Fruit fly (Drosophila melanogaster) whole organism, embryonic: ENCODE results near the gene CG14442.

Source experiments
- Asciz ChIP-seq: fragments of 200-800 bp; sonication (Bioruptor generic); optimal IDR thresholded peaks from 2 replicates; lab custom pipeline; 2017; ENCODE audit warnings: missing biosample characterization, mild to moderate bottlenecking, missing genetic modification characterization, missing genetic modification reagents
- Awh ChIP-seq: fragments of 200-800 bp; sonication (Bioruptor generic); IDR thresholded peaks from 2 replicates; pipeline ENCODE4, ENCODE4 v1.3.6; 2022; ENCODE audit warnings: missing biosample characterization, missing genetic modification characterization
- C15 ChIP-seq: fragments of 200-800 bp; sonication (Bioruptor generic); IDR thresholded peaks from 3 replicates; pipeline ENCODE4 v1.3.6; 2022; ENCODE audit warnings: missing biosample characterization, missing genetic modification characterization
- CG10321 ChIP-seq: fragments of 200-800 bp; sonication (Bioruptor generic); IDR thresholded peaks from 2 replicates; pipeline ENCODE4 v1.3.6; 2022; ENCODE audit warnings: missing biosample characterization, missing genetic modification characterization
- CG11093 ChIP-seq: fragments of 200-800 bp; sonication (Bioruptor generic); IDR thresholded peaks from 3 replicates; pipeline ENCODE4 v1.3.6; 2022; ENCODE audit warnings: missing biosample characterization, missing genetic modification characterization
- CG11504 ChIP-seq: fragments of 200-800 bp; sonication (Bioruptor generic); optimal IDR thresholded peaks from 3 replicates; lab custom pipeline; 2019; ENCODE audit warnings: missing biosample characterization, mild to moderate bottlenecking, missing genetic modification characterization, moderate library complexity
- CG13624 ChIP-seq: fragments of 200-800 bp; sonication (Bioruptor generic); optimal IDR thresholded peaks from 2 replicates; lab custom pipeline; 2016; ENCODE audit warnings: missing biosample characterization, missing genetic modification characterization
- CG15479 ChIP-seq: fragments of 200-800 bp; sonication (Bioruptor generic); optimal IDR thresholded peaks from 3 replicates; lab custom pipeline; 2019; ENCODE audit warnings: missing biosample characterization, mild to moderate bottlenecking, missing genetic modification characterization, moderate library complexity
- CG1647 ChIP-seq: fragments of 200-800 bp; sonication (Bioruptor generic); optimal IDR thresholded peaks from 3 replicates; lab custom pipeline; 2016; ENCODE audit warnings: missing biosample characterization, missing genetic modification characterization
- CG2120 ChIP-seq: fragments of 200-800 bp; sonication (Bioruptor generic); optimal IDR thresholded peaks from 3 replicates; lab custom pipeline; 2016; ENCODE audit warnings: missing biosample characterization, missing genetic modification characterization
- CG2678 ChIP-seq: fragments of 200-800 bp; sonication (Bioruptor generic); optimal IDR thresholded peaks from 3 replicates; lab custom pipeline; 2019; ENCODE audit warnings: missing biosample characterization, mild to moderate bottlenecking, missing genetic modification characterization, moderate library complexity
- CG30403 ChIP-seq: fragments of 200-800 bp; sonication (Bioruptor generic); optimal IDR thresholded peaks from 3 replicates; lab custom pipeline; 2016; ENCODE audit warnings: missing biosample characterization, missing genetic modification characterization
- CG31224 ChIP-seq: fragments of 200-800 bp; sonication (Bioruptor generic); IDR thresholded peaks from 2 replicates; pipeline ENCODE4 v1.3.6; 2022; ENCODE audit warnings: missing biosample characterization, missing genetic modification characterization
- CG6683 ChIP-seq: fragments of 200-800 bp; sonication (Bioruptor generic); optimal IDR thresholded peaks from 2 replicates; lab custom pipeline; 2017; ENCODE audit warnings: missing biosample characterization, mild to moderate bottlenecking, missing genetic modification characterization, missing genetic modification reagents
- CG7786 ChIP-seq: fragments of 200-800 bp; sonication (Bioruptor generic); optimal IDR thresholded peaks from 2 replicates; lab custom pipeline; 2016; ENCODE audit warnings: missing biosample characterization, missing genetic modification characterization
- CG8478 ChIP-seq: fragments of >200 bp; optimal IDR thresholded peaks from 2 replicates; lab custom pipeline; 2018
- CG8765 ChIP-seq: fragments of 200-800 bp; sonication (Bioruptor generic); IDR thresholded peaks from 2 replicates; pipeline ENCODE4 v1.3.6; 2022; ENCODE audit warnings: missing biosample characterization, missing genetic modification characterization
- CHES-1-like ChIP-seq: fragments of 200-800 bp; sonication (Bioruptor generic); optimal IDR thresholded peaks from 2 replicates; lab custom pipeline; 2016; ENCODE audit warnings: missing biosample characterization, missing genetic modification characterization
- CrebB ChIP-seq: fragments of 200-800 bp; sonication (Bioruptor generic); optimal IDR thresholded peaks from 3 replicates; lab custom pipeline; 2018; ENCODE audit warnings: missing biosample characterization, mild to moderate bottlenecking, missing genetic modification characterization
- D19B ChIP-seq: fragments of 200-800 bp; sonication (Bioruptor generic); optimal IDR thresholded peaks from 2 replicates; lab custom pipeline; 2017; ENCODE audit warnings: missing biosample characterization, mild to moderate bottlenecking, missing genetic modification characterization
- Doc2 ChIP-seq: fragments of 200-800 bp; sonication (Bioruptor generic); IDR thresholded peaks from 2 replicates; pipeline ENCODE4 v1.3.6; 2022; ENCODE audit warnings: missing biosample characterization, missing genetic modification characterization
- Doc3 ChIP-seq: fragments of 200-800 bp; sonication (Bioruptor generic); IDR thresholded peaks from 3 replicates; pipeline ENCODE4 v1.3.6; 2022; ENCODE audit warnings: missing biosample characterization, missing genetic modification characterization; ENCODE audit not compliant: partially characterized antibody
- Elba2 ChIP-seq: fragments of 200-800 bp; sonication (Bioruptor generic); optimal IDR thresholded peaks from 3 replicates; lab custom pipeline; 2016; ENCODE audit warnings: missing biosample characterization, missing genetic modification characterization
- Fer2 ChIP-seq: fragments of 200-800 bp; sonication (Bioruptor generic); optimal IDR thresholded peaks from 2 replicates; lab custom pipeline; 2018; ENCODE audit warnings: missing biosample characterization, mild to moderate bottlenecking, missing genetic modification characterization, moderate library complexity
- GATAe ChIP-seq: fragments of 200-800 bp; sonication (Bioruptor generic); conservative IDR thresholded peaks from 2 replicates; pipeline ENCODE4 v1.3.6; 2022; ENCODE audit warnings: missing biosample characterization, missing genetic modification characterization
- HHEX ChIP-seq: fragments of 200-800 bp; sonication (Bioruptor generic); optimal IDR thresholded peaks from 3 replicates; lab custom pipeline; 2017; ENCODE audit warnings: missing biosample characterization, mild to moderate bottlenecking, missing genetic modification characterization, missing genetic modification reagents
- Hey ChIP-seq: fragments of 200-800 bp; sonication (Bioruptor generic); optimal IDR thresholded peaks from 3 replicates; lab custom pipeline; 2018; ENCODE audit warnings: missing biosample characterization, mild to moderate bottlenecking, missing genetic modification characterization
- HmgZ ChIP-seq: fragments of 200-800 bp; sonication (Bioruptor generic); optimal IDR thresholded peaks from 2 replicates; lab custom pipeline; 2018; ENCODE audit warnings: missing biosample characterization, mild to moderate bottlenecking, missing genetic modification characterization
- Hr78 ChIP-seq, 2 experiments: fragments of 200-800 bp in 1 of 2; fragments of >200 bp in 1 of 2; sonication (Bioruptor generic) in 1 of 2; optimal IDR thresholded peaks; 2 replicates each; lab custom pipeline; 2017 to 2019; ENCODE audit warnings: missing biosample characterization in 2 of 2, missing genetic modification characterization in 2 of 2, mild to moderate bottlenecking in 1 of 2, moderate library complexity in 1 of 2
- Med ChIP-seq: fragments of 200-800 bp; sonication (Bioruptor generic); peaks from one replicate; lab custom pipeline; 2016; ENCODE audit warnings: missing biosample characterization, missing genetic modification characterization, mild to moderate bottlenecking, inconsistent platforms, moderate library complexity
- Neu2 ChIP-seq: fragments of 200-800 bp; sonication (Bioruptor generic); optimal IDR thresholded peaks from 3 replicates; lab custom pipeline; 2016; ENCODE audit warnings: missing biosample characterization, missing genetic modification characterization, borderline replicate concordance
- Sin3A ChIP-seq: fragments of >200 bp; optimal IDR thresholded peaks from 2 replicates; lab custom pipeline; 2018
- al ChIP-seq: fragments of 200-800 bp; sonication (Bioruptor generic); IDR thresholded peaks from 2 replicates; pipeline ENCODE4 v1.3.6; 2022; ENCODE audit warnings: missing biosample characterization, missing genetic modification characterization
- bigmax ChIP-seq: fragments of 200-800 bp; sonication (Bioruptor generic); optimal IDR thresholded peaks from 2 replicates; lab custom pipeline; 2018; ENCODE audit warnings: missing biosample characterization, mild to moderate bottlenecking, missing genetic modification characterization
- cg ChIP-seq: fragments of 200-800 bp; sonication (Bioruptor generic); optimal IDR thresholded peaks from 3 replicates; lab custom pipeline; 2019; ENCODE audit warnings: missing biosample characterization, mild to moderate bottlenecking, missing genetic modification characterization, moderate library complexity
- crc ChIP-seq: fragments of 200-800 bp; sonication (Bioruptor generic); optimal IDR thresholded peaks from 2 replicates; lab custom pipeline; 2016; ENCODE audit warnings: missing biosample characterization, missing genetic modification characterization
- dm ChIP-seq: fragments of 200-800 bp; sonication (Bioruptor generic); optimal IDR thresholded peaks from 3 replicates; lab custom pipeline; 2016; ENCODE audit warnings: missing biosample characterization, missing genetic modification characterization
- ewg ChIP-seq: fragments of 200-800 bp; sonication (Bioruptor generic); optimal IDR thresholded peaks from 3 replicates; lab custom pipeline; 2017; ENCODE audit warnings: mild to moderate bottlenecking, missing biosample characterization, missing genetic modification reagents, missing genetic modification characterization
- gce ChIP-seq: fragments of 200-800 bp; sonication (Bioruptor generic); IDR thresholded peaks from 3 replicates; pipeline ENCODE4 v1.3.6; 2022; ENCODE audit warnings: missing biosample characterization, missing genetic modification characterization
- gcm ChIP-seq: fragments of 200-800 bp; sonication (Bioruptor generic); optimal IDR thresholded peaks from 2 replicates; lab custom pipeline; 2019; ENCODE audit warnings: missing biosample characterization, mild to moderate bottlenecking, missing genetic modification characterization, moderate library complexity
- gsb ChIP-seq: fragments of 200-800 bp; sonication (Bioruptor generic); IDR thresholded peaks from 2 replicates; pipeline ENCODE4 v1.3.6; 2022; ENCODE audit warnings: missing biosample characterization, missing genetic modification characterization
- ind ChIP-seq: fragments of 200-800 bp; sonication (Bioruptor generic); optimal IDR thresholded peaks from 3 replicates; lab custom pipeline; 2016; ENCODE audit warnings: missing biosample characterization, missing genetic modification characterization
- ken ChIP-seq: fragments of 200-800 bp; sonication (Bioruptor generic); IDR thresholded peaks from 3 replicates; pipeline ENCODE4 v1.3.6; 2022; ENCODE audit warnings: missing biosample characterization, missing genetic modification characterization
- luna ChIP-seq: fragments of 200-800 bp; sonication (Bioruptor generic); optimal IDR thresholded peaks from 2 replicates; lab custom pipeline; 2016; ENCODE audit warnings: missing biosample characterization, missing genetic modification characterization
- nerfin-2 ChIP-seq: fragments of 200-800 bp; sonication (Bioruptor generic); IDR thresholded peaks from 2 replicates; pipeline ENCODE4 v1.3.6; 2022; ENCODE audit warnings: missing biosample characterization, missing genetic modification characterization; ENCODE audit not compliant: partially characterized antibody
- onecut ChIP-seq: fragments of 200-800 bp; sonication (Bioruptor generic); IDR thresholded peaks from 2 replicates; pipeline ENCODE4 v1.3.6; 2022; ENCODE audit warnings: missing biosample characterization, missing genetic modification characterization
- pfk ChIP-seq: fragments of 200-800 bp; sonication (Bioruptor generic); optimal IDR thresholded peaks from 2 replicates; lab custom pipeline; 2018; ENCODE audit warnings: missing biosample characterization, mild to moderate bottlenecking, missing genetic modification characterization, moderate library complexity
- repo ChIP-seq: fragments of 200-800 bp; sonication (Bioruptor generic); optimal IDR thresholded peaks from 2 replicates; lab custom pipeline; 2016; ENCODE audit warnings: missing biosample characterization, missing genetic modification characterization
- so ChIP-seq: fragments of 200-800 bp; sonication (Bioruptor generic); IDR thresholded peaks from 3 replicates; pipeline ENCODE4 v1.3.6; 2022; ENCODE audit warnings: missing biosample characterization, missing genetic modification characterization
- stwl ChIP-seq: fragments of 200-800 bp; sonication (Bioruptor generic); optimal IDR thresholded peaks from 3 replicates; lab custom pipeline; 2018; ENCODE audit warnings: missing biosample characterization, mild to moderate bottlenecking, missing genetic modification characterization, moderate library complexity
- tna ChIP-seq: fragments of 200-800 bp; sonication (Bioruptor generic); IDR thresholded peaks from 2 replicates; pipeline ENCODE4 v1.3.6; 2022; ENCODE audit warnings: missing biosample characterization, missing genetic modification characterization; ENCODE audit not compliant: partially characterized antibody

CG14442 gene

dm6 chrX:6694105-6694788 lies 560 bp downstream of the CG14442 start (continued):
- no peak for TF ChIP-seq tna (GFP tag; lab: Robert Waterston, UW)
- TF ChIP-seq Doc2 (GFP tag; lab: Robert Waterston, UW), result no peak
- TF ChIP-seq nerfin-2 (GFP tag; lab: Robert Waterston, UW), result no peak
- no peak for TF ChIP-seq Awh (GFP tag; lab: Robert Waterston, UW)
- no peak for TF ChIP-seq ewg
- peak; percentile 42 for TF ChIP-seq CrebB (tag; lab: Kevin White, UChicago)
- TF ChIP-seq D19B (GFP tag; lab: Kevin White, UChicago), result no peak
- no peak for TF ChIP-seq Neu2 (GFP tag; lab: Kevin White, UChicago)
- TF ChIP-seq Doc3 (GFP tag; lab: Robert Waterston, UW), result no peak
- TF ChIP-seq HHEX (GFP tag; lab: Kevin White, UChicago), result no peak
- TF ChIP-seq CG10321 (GFP tag; lab: Robert Waterston, UW), result no peak
- no peak for TF ChIP-seq CG8765
- TF ChIP-seq CG30403 (GFP tag; lab: Kevin White, UChicago), result no peak
- no peak for TF ChIP-seq GATAe (GFP tag; lab: Robert Waterston, UW)
- no peak for TF ChIP-seq CG11093 (GFP tag; lab: Robert Waterston, UW)
- no peak for TF ChIP-seq repo (GFP tag; lab: Kevin White, UChicago)
- no peak for TF ChIP-seq Hr78 (GFP tag; optimal IDR thresholded peaks at IDR 0.05; lab: Kevin White, UChicago)
- TF ChIP-seq gce, result no peak
- peak; percentile 98 for TF ChIP-seq cg (GFP tag; lab: Kevin White, UChicago)
- no peak for TF ChIP-seq Sin3A (lab: Kevin White, UChicago)
- TF ChIP-seq CG15479 (GFP tag; lab: Kevin White, UChicago), result peak; percentile 63
- TF ChIP-seq HmgZ (tag; lab: Kevin White, UChicago), result peak; percentile 24
- TF ChIP-seq CG11504, result no peak
- TF ChIP-seq Med (GFP tag; lab: Kevin White, UChicago), result peak; percentile 38
- no peak for TF ChIP-seq C15 (GFP tag; lab: Robert Waterston, UW)
- TF ChIP-seq so (GFP tag; lab: Robert Waterston, UW), result no peak
- TF ChIP-seq onecut (GFP tag; lab: Robert Waterston, UW), result peak; percentile 100
- TF ChIP-seq al (GFP tag; lab: Robert Waterston, UW), result no peak
- no peak for TF ChIP-seq bigmax (GFP tag; lab: Kevin White, UChicago)
- TF ChIP-seq pfk (GFP tag; lab: Kevin White, UChicago), result no peak
- no peak for TF ChIP-seq Fer2
- TF ChIP-seq ken (GFP tag; lab: Robert Waterston, UW), result no peak
- no peak for TF ChIP-seq CG2120 (GFP tag; lab: Kevin White, UChicago)
- no peak for TF ChIP-seq CG2678 (tag; lab: Kevin White, UChicago)
- no peak for TF ChIP-seq stwl (tag; lab: Kevin White, UChicago)
- no peak for TF ChIP-seq CG6683 (GFP tag; lab: Kevin White, UChicago)
- TF ChIP-seq CG7786 (GFP tag; lab: Kevin White, UChicago), result no peak
- peak; percentile 37 for TF ChIP-seq Elba2 (GFP tag; lab: Kevin White, UChicago)
- no peak for TF ChIP-seq gcm (GFP tag; lab: Kevin White, UChicago)
- no peak for TF ChIP-seq CG31224 (GFP tag; lab: Robert Waterston, UW)
- TF ChIP-seq CHES-1-like (GFP tag; lab: Kevin White, UChicago), result no peak
- TF ChIP-seq luna (GFP tag; lab: Kevin White, UChicago), result no peak
- no peak for TF ChIP-seq crc (GFP tag; lab: Kevin White, UChicago)
- TF ChIP-seq ind (GFP tag; lab: Kevin White, UChicago), result no peak
- no peak for TF ChIP-seq Hey
- peak; percentile 84 for TF ChIP-seq CG8478 (lab: Kevin White, UChicago)
- no peak for TF ChIP-seq Asciz (GFP tag; lab: Kevin White, UChicago)
- TF ChIP-seq gsb (GFP tag; lab: Robert Waterston, UW), result no peak
- TF ChIP-seq dm (GFP tag; lab: Kevin White, UChicago), result peak; percentile 26
- TF ChIP-seq CG1647 (GFP tag; lab: Kevin White, UChicago), result no peak
- TF ChIP-seq CG13624, result peak; percentile 5
